Worm (Caenorhabditis elegans): ENCODE data around the gene gpla-1.

gpla-1 gene

ce11 chrV:11979673-11980561 lies 42.3 kb upstream of the gpla-1 start, which contains the start of gene snr-4 (continued):
- peak; percentile 96 for TF ChIP-seq dve-1 (tag; optimal IDR thresholded peaks at IDR 0.05; ENCODE audit: insufficient read depth)
- TF ChIP-seq daf-8 (GFP tag; IDR thresholded peaks at IDR 0.05), result no peak
- peak; percentile 50 to 84 for TF ChIP-seq hif-1 (tag; optimal IDR thresholded peaks at IDR 0.05)
- peak; percentile 82 for TF ChIP-seq dpl-1 (GFP tag; optimal IDR thresholded peaks at IDR 0.05)
- peak; percentile 50; the same call in 1 of the 2 replicates for TF ChIP-seq saeg-2 (GFP tag; IDR thresholded peaks at IDR 0.05)
- peak; percentile 85 for TF ChIP-seq F37D6.2 (tag; optimal IDR thresholded peaks at IDR 0.05)
- TF ChIP-seq Y105C5A.15 (GFP tag; IDR thresholded peaks at IDR 0.05), result peak; percentile 5; the same call in 1 of the 2 replicates
- TF ChIP-seq D1046.2 (GFP tag; IDR thresholded peaks at IDR 0.05), result peak; percentile 56; the same call in 1 of the 2 replicates
- peak; percentile 86 for TF ChIP-seq lin-13 (GFP tag; optimal IDR thresholded peaks at IDR 0.05)
- peak; percentile 78 for TF ChIP-seq spr-1 (tag; optimal IDR thresholded peaks at IDR 0.05)
- peak; percentile 71; the same call in 1 of the 2 replicates for TF ChIP-seq tra-1 (GFP tag; IDR thresholded peaks at IDR 0.05)
- TF ChIP-seq egl-43 (GFP tag; IDR thresholded peaks at IDR 0.05), result peak; percentile 93
- TF ChIP-seq cey-2 (tag; optimal IDR thresholded peaks at IDR 0.05; ENCODE audit: borderline replicate concordance, insufficient read depth), result no peak
- TF ChIP-seq Y48G9A.11 (GFP tag; IDR thresholded peaks at IDR 0.05), result peak; percentile 82
- peak; percentile 90 for TF ChIP-seq arid-1 (GFP tag; conservative IDR thresholded peaks at IDR 0.05)
- peak; percentile 95 for TF ChIP-seq ceh-44 (GFP tag; IDR thresholded peaks at IDR 0.05)
- TF ChIP-seq set-16 (GFP tag; IDR thresholded peaks at IDR 0.05), result peak; percentile 71
- peak; percentile 93 for TF ChIP-seq rbr-2 (tag; optimal IDR thresholded peaks at IDR 0.05)
- TF ChIP-seq ceh-62 (tag; optimal IDR thresholded peaks at IDR 0.05), result no peak
- TF ChIP-seq unc-39 (tag; optimal IDR thresholded peaks at IDR 0.05), result no peak
- TF ChIP-seq madf-5 (GFP tag; IDR thresholded peaks at IDR 0.05), result 0 out of 4 replicates have a peak, but pooled peaks of 1 of the 2 experiments have one; percentile 22
- TF ChIP-seq lim-7 (GFP tag; IDR thresholded peaks at IDR 0.05), result peak; percentile 72
- TF ChIP-seq nhr-10 (tag; optimal IDR thresholded peaks at IDR 0.05), result no peak
- no peak for TF ChIP-seq nhr-76 (tag; optimal IDR thresholded peaks at IDR 0.05)
- peak; percentile 21 for TF ChIP-seq ceh-32 (tag; optimal IDR thresholded peaks at IDR 0.05; ENCODE audit: poor library complexity)
- TF ChIP-seq sdz-12 (GFP tag; optimal IDR thresholded peaks at IDR 0.05), result peak; percentile 82
- peak; percentile 87 for TF ChIP-seq php-3 (GFP tag; IDR thresholded peaks at IDR 0.05)
- TF ChIP-seq mdl-1 (tag; optimal IDR thresholded peaks at IDR 0.05), result peak; percentile 76 to 88
- TF ChIP-seq mep-1 (tag; optimal IDR thresholded peaks at IDR 0.05), result peak; percentile 97
- peak; percentile 78 for TF ChIP-seq spr-3 (GFP tag; optimal IDR thresholded peaks at IDR 0.05)
- TF ChIP-seq fos-1 (tag; optimal IDR thresholded peaks at IDR 0.05), result no peak
- peak in 1 of 2 experiments; percentile 98 for TF ChIP-seq unc-62 (GFP tag; optimal IDR thresholded peaks at IDR 0.05 in 1 of 2)
- TF ChIP-seq unc-62 (tag; optimal IDR thresholded peaks at IDR 0.05), result no peak
- TF ChIP-seq nhr-25 (tag; optimal IDR thresholded peaks at IDR 0.05; ENCODE audit: borderline replicate concordance, insufficient read depth), result peak; percentile 79
- peak; percentile 95 for TF ChIP-seq hmg-1.1 (GFP tag; IDR thresholded peaks at IDR 0.05)
- no peak for TF ChIP-seq skn-1 (tag; optimal IDR thresholded peaks at IDR 0.05)
- peak; percentile 50 for TF ChIP-seq Y5F2A.4 (GFP tag; optimal IDR thresholded peaks at IDR 0.05)
- no peak for TF ChIP-seq zip-11 (GFP tag; IDR thresholded peaks at IDR 0.05)
- TF ChIP-seq mdt-29 (GFP tag; IDR thresholded peaks at IDR 0.05), result peak; percentile 91
- no peak for TF ChIP-seq lin-39 (tag; optimal IDR thresholded peaks at IDR 0.05)
- no peak for TF ChIP-seq aly-2 (tag; optimal IDR thresholded peaks at IDR 0.05)
- TF ChIP-seq T26A8.4 (GFP tag; IDR thresholded peaks at IDR 0.05), result peak; percentile 96
- TF ChIP-seq zip-2 (tag; optimal IDR thresholded peaks at IDR 0.05), result peak; percentile 66
- no peak for TF ChIP-seq ces-1 (GFP tag; optimal IDR thresholded peaks at IDR 0.05)
- TF ChIP-seq T20F7.1 (GFP tag; optimal IDR thresholded peaks at IDR 0.05), result peak; percentile 79
- TF ChIP-seq lin-1 (GFP tag; IDR thresholded peaks at IDR 0.05), result peak; percentile 92
- no peak for TF ChIP-seq ceh-28 (tag; optimal IDR thresholded peaks at IDR 0.05)
- TF ChIP-seq F49E8.2 (tag; optimal IDR thresholded peaks at IDR 0.05; ENCODE audit: borderline replicate concordance), result peak; percentile 94

Data from whole organism, L4 larva.